Fruit fly (Drosophila melanogaster): ENCODE measurements around the gene Pxn.

Gene Pxn

dm6 chr3L:2629964-2630363 is at the start of gene Pxn:
TSS of gene Pxn (minus strand) at chr3L:2630064.
- TF ChIP-seq net (GFP tag; optimal IDR thresholded peaks at IDR 0.05): no peak
- TF ChIP-seq CG6808 (GFP tag; optimal IDR thresholded peaks at IDR 0.05): no peak
- no peak for TF ChIP-seq Smox (GFP tag; optimal IDR thresholded peaks at IDR 0.05)
- no peak for TF ChIP-seq CG11762 (GFP tag; optimal IDR thresholded peaks at IDR 0.05; ENCODE audit: insufficient read depth)
- no peak for TF ChIP-seq fd85E (GFP tag; optimal IDR thresholded peaks at IDR 0.05)
- no peak for TF ChIP-seq Sox102F (GFP tag; optimal IDR thresholded peaks at IDR 0.05)
- TF ChIP-seq Eip78C (GFP tag): peak; percentile 5
- no peak for TF ChIP-seq CG1621 (tag; optimal IDR thresholded peaks at IDR 0.05)
- TF ChIP-seq Ets21C (GFP tag; optimal IDR thresholded peaks at IDR 0.05): no peak

dm6 chr3L:2661322-2661721 is 31.5 kb upstream of the Pxn start, which contains the start of gene CG33234:
TSS of gene CG33234 (plus strand) at chr3L:2661622.
- TF ChIP-seq fd59A (GFP tag; optimal IDR thresholded peaks at IDR 0.05) (no peak), Ets21C (GFP tag; optimal IDR thresholded peaks at IDR 0.05) (no peak), CG6808 (GFP tag; optimal IDR thresholded peaks at IDR 0.05) (no peak), CG6792 (GFP tag; optimal IDR thresholded peaks at IDR 0.05) (no peak), dsx (GFP tag; optimal IDR thresholded peaks at IDR 0.05; ENCODE audit: poor library complexity, severe bottlenecking) (no peak), topi (GFP tag; optimal IDR thresholded peaks at IDR 0.05) (no peak), CG6276 (GFP tag; optimal IDR thresholded peaks at IDR 0.05) (no peak), CG3032 (tag; optimal IDR thresholded peaks at IDR 0.05) (no peak), Met (GFP tag; optimal IDR thresholded peaks at IDR 0.05) (no peak), Eip78C (GFP tag) (no peak), fd85E (GFP tag; optimal IDR thresholded peaks at IDR 0.05) (no peak), svp (GFP tag) (no peak)

dm6 chr3L:2659339-2659738 is 29.5 kb upstream of the Pxn start, which contains the start of gene CG33233:
TSS of gene CG33233 (plus strand) at chr3L:2659639.
- TF ChIP-seq esn (GFP tag; optimal IDR thresholded peaks at IDR 0.05) (no peak), CG8119 (GFP tag; IDR thresholded peaks at IDR 0.05) (no peak), net (GFP tag; optimal IDR thresholded peaks at IDR 0.05) (no peak), Ets21C (GFP tag; optimal IDR thresholded peaks at IDR 0.05) (no peak), dsx (GFP tag; optimal IDR thresholded peaks at IDR 0.05; ENCODE audit: poor library complexity, severe bottlenecking) (no peak), CG31627 (GFP tag; optimal IDR thresholded peaks at IDR 0.05) (no peak), CG6792 (GFP tag; optimal IDR thresholded peaks at IDR 0.05) (no peak), CG34406 (GFP tag; optimal IDR thresholded peaks at IDR 0.05) (no peak), CG1621 (tag; optimal IDR thresholded peaks at IDR 0.05) (no peak)

dm6 chr3L:2651800-2652199 is 21.9 kb upstream of the Pxn start, which contains the start of the genes ProRS-m, CG42304 and Snup:
TSS of gene ProRS-m (minus strand) at chr3L:2651850.
TSS of gene CG42304 (plus strand) at chr3L:2652088.
TSS of gene Snup (plus strand) at chr3L:2652088.
- TF ChIP-seq CG10631 (GFP tag; optimal IDR thresholded peaks at IDR 0.05) (peak; percentile 49), CG7368 (GFP tag; optimal IDR thresholded peaks at IDR 0.05) (peak; percentile 21), CG11902 (GFP tag; optimal IDR thresholded peaks at IDR 0.05) (peak; percentile 37), CG11294 (GFP tag; IDR thresholded peaks at IDR 0.05) (peak; percentile 39; the same call in 1 of the 2 replicates), Blimp-1 (GFP tag; optimal IDR thresholded peaks at IDR 0.05) (no peak), Ets96B (tag; optimal IDR thresholded peaks at IDR 0.05) (no peak), eg (GFP tag; IDR thresholded peaks at IDR 0.05) (peak; percentile 53; the same call in 2 of the 3 replicates), Sox14 (GFP tag; optimal IDR thresholded peaks at IDR 0.05) (no peak), esn (GFP tag; optimal IDR thresholded peaks at IDR 0.05) (no peak), Eip78C (GFP tag) (no peak), vri (GFP tag; optimal IDR thresholded peaks at IDR 0.05) (no peak), Hr39 (GFP tag; optimal IDR thresholded peaks at IDR 0.05) (no peak), CG8632 (GFP tag; optimal IDR thresholded peaks at IDR 0.05) (peak; percentile 39), CG9139 (GFP tag; optimal IDR thresholded peaks at IDR 0.05) (no peak), Lpt (GFP tag; optimal IDR thresholded peaks at IDR 0.05) (no peak), CG8119 (GFP tag; IDR thresholded peaks at IDR 0.05) (peak; percentile 43; the same call in 1 of the 3 replicates), pdm3 (GFP tag; optimal IDR thresholded peaks at IDR 0.05) (no peak), Sox15 (GFP tag; optimal IDR thresholded peaks at IDR 0.05) (no peak), CG16779 (tag; optimal IDR thresholded peaks at IDR 0.05) (no peak), CG6854 (GFP tag; optimal IDR thresholded peaks at IDR 0.05) (no peak), topi (GFP tag; optimal IDR thresholded peaks at IDR 0.05) (no peak), Hr4 (GFP tag; optimal IDR thresholded peaks at IDR 0.05) (no peak), Ets21C (GFP tag; optimal IDR thresholded peaks at IDR 0.05) (no peak), Met (GFP tag; optimal IDR thresholded peaks at IDR 0.05) (no peak), CG32006 (GFP tag; optimal IDR thresholded peaks at IDR 0.05) (no peak), Eip75B (GFP tag; optimal IDR thresholded peaks at IDR 0.05) (no peak), fkh (GFP tag; optimal IDR thresholded peaks at IDR 0.05) (no peak), net (GFP tag; optimal IDR thresholded peaks at IDR 0.05) (no peak), CG15336 (GFP tag; IDR thresholded peaks at IDR 0.05) (peak; percentile 58), Smox (GFP tag; optimal IDR thresholded peaks at IDR 0.05) (no peak), salr (GFP tag; optimal IDR thresholded peaks at IDR 0.05) (no peak), CG11762 (GFP tag; optimal IDR thresholded peaks at IDR 0.05; ENCODE audit: insufficient read depth) (no peak)
